Worm (Caenorhabditis elegans) whole organism, late embryonic: ENCODE data around the gene C17H12.10.

Source experiments
- C38D4.7 ChIP-seq: fragments of 200-800 bp; sonication (Bioruptor generic); optimal IDR thresholded peaks from 2 replicates; lab custom pipeline; 2018; ENCODE audit warnings: mild to moderate bottlenecking, missing genetic modification characterization, moderate library complexity, missing compliant biosample characterization
- F13H6.1 ChIP-seq: sonication (generic microtip); optimal IDR thresholded peaks from 2 replicates; lab custom pipeline; 2016; ENCODE audit warnings: missing genetic modification characterization, missing compliant biosample characterization
- T23F11.4 ChIP-seq: fragments of 200-800 bp; sonication (Bioruptor generic); optimal IDR thresholded peaks from 2 replicates; lab custom pipeline; 2018; ENCODE audit warnings: mild to moderate bottlenecking, missing genetic modification characterization, missing compliant biosample characterization
- Y22D7AL.16 ChIP-seq: sonication (generic microtip); optimal IDR thresholded peaks from 2 replicates; lab custom pipeline; 2016; ENCODE audit warnings: missing genetic modification characterization, missing compliant biosample characterization
- ama-1 ChIP-seq: fragments of 150-350 bp; optimal IDR thresholded peaks from 2 replicates; lab custom pipeline; 2014
- ceh-14 ChIP-seq: sonication (generic microtip); optimal IDR thresholded peaks from 2 replicates; lab custom pipeline; 2016; ENCODE audit warnings: missing genotype, missing genetic modification characterization, missing compliant biosample characterization
- ceh-18 ChIP-seq: sonication (generic microtip); optimal IDR thresholded peaks from 2 replicates; lab custom pipeline; 2016; ENCODE audit warnings: missing genetic modification characterization, missing compliant biosample characterization
- ceh-22 ChIP-seq: sonication (generic microtip); optimal IDR thresholded peaks from 2 replicates; lab custom pipeline; 2017; ENCODE audit warnings: missing biosample characterization, missing genetic modification characterization
- ceh-30 ChIP-seq: fragments of 150-350 bp; optimal IDR thresholded peaks from 2 replicates; lab custom pipeline; 2014; ENCODE audit warnings: missing biosample characterization, missing genetic modification characterization
- ceh-31 ChIP-seq: sonication (generic microtip); optimal IDR thresholded peaks from 2 replicates; lab custom pipeline; 2016; ENCODE audit warnings: missing genetic modification characterization, missing compliant biosample characterization
- ceh-34 ChIP-seq: sonication (generic microtip); optimal IDR thresholded peaks from 2 replicates; lab custom pipeline; 2016; ENCODE audit warnings: mild to moderate bottlenecking, missing genetic modification characterization, missing compliant biosample characterization
- ceh-45 ChIP-seq: fragments of 200-800 bp; sonication (Bioruptor generic); IDR thresholded peaks from 2 replicates; pipeline ENCODE4 v1.3.6; 2022; ENCODE audit warnings: missing genetic modification reagents, missing genetic modification characterization, missing compliant biosample characterization
- ceh-48 ChIP-seq: sonication (generic microtip); optimal IDR thresholded peaks from 2 replicates; lab custom pipeline; 2016; ENCODE audit warnings: missing genetic modification characterization, inconsistent platforms, missing compliant biosample characterization
- che-1 ChIP-seq: sonication (generic microtip); optimal IDR thresholded peaks from 2 replicates; lab custom pipeline; 2016; ENCODE audit warnings: mild to moderate bottlenecking, missing genetic modification characterization, missing compliant biosample characterization
- dmd-4 ChIP-seq: sonication (generic microtip); optimal IDR thresholded peaks from 2 replicates; lab custom pipeline; 2016; ENCODE audit warnings: borderline replicate concordance, missing genetic modification characterization, missing compliant biosample characterization
- elt-2 ChIP-seq: sonication (generic microtip); optimal IDR thresholded peaks from 2 replicates; lab custom pipeline; 2016; ENCODE audit warnings: missing genetic modification reagents, missing genetic modification characterization, missing compliant biosample characterization
- hlh-13 ChIP-seq: fragments of 200-800 bp; sonication (Bioruptor generic); optimal IDR thresholded peaks from 2 replicates; lab custom pipeline; 2018; ENCODE audit warnings: mild to moderate bottlenecking, missing genetic modification characterization, missing compliant biosample characterization
- hlh-30 ChIP-seq: sonication (generic microtip); optimal IDR thresholded peaks from 2 replicates; lab custom pipeline; 2017; ENCODE audit warnings: antibody characterized with exemption, missing genetic modification characterization, missing compliant biosample characterization; ENCODE audit not compliant: insufficient read depth
- lin-11 ChIP-seq: fragments of 200-800 bp; sonication (Bioruptor generic); optimal IDR thresholded peaks from 2 replicates; lab custom pipeline; 2018; ENCODE audit warnings: mild to moderate bottlenecking, missing genetic modification characterization, missing compliant biosample characterization
- nfya-1 ChIP-seq: sonication (generic microtip); optimal IDR thresholded peaks from 2 replicates; lab custom pipeline; 2017; ENCODE audit warnings: missing genetic modification characterization, mild to moderate bottlenecking, missing compliant biosample characterization, antibody characterized with exemption, moderate library complexity
- nhr-11 ChIP-seq: fragments of 150-350 bp; optimal IDR thresholded peaks from 2 replicates; lab custom pipeline; 2014; ENCODE audit warnings: missing biosample characterization, missing genetic modification characterization
- odd-2 ChIP-seq: sonication (generic microtip); optimal IDR thresholded peaks from 2 replicates; lab custom pipeline; 2017; ENCODE audit warnings: antibody characterized with exemption, mild to moderate bottlenecking, missing genetic modification characterization, missing compliant biosample characterization
- pag-3 ChIP-seq: sonication (generic microtip); optimal IDR thresholded peaks from 2 replicates; lab custom pipeline; 2016; ENCODE audit warnings: missing compliant biosample characterization, missing genetic modification characterization, borderline replicate concordance
- pax-1 ChIP-seq: fragments of 150-350 bp; optimal IDR thresholded peaks from 2 replicates; lab custom pipeline; 2014; ENCODE audit warnings: missing biosample characterization, missing genetic modification characterization
- pqm-1 ChIP-seq: sonication (generic microtip); optimal IDR thresholded peaks from 2 replicates; lab custom pipeline; 2016; ENCODE audit warnings: missing genetic modification characterization, missing compliant biosample characterization
- ref-2 ChIP-seq: sonication (generic microtip); optimal IDR thresholded peaks from 2 replicates; lab custom pipeline; 2016; ENCODE audit warnings: missing genetic modification characterization, missing compliant biosample characterization
- syd-9 ChIP-seq: sonication (generic microtip); optimal IDR thresholded peaks from 2 replicates; lab custom pipeline; 2016; ENCODE audit warnings: mild to moderate bottlenecking, missing genetic modification characterization, moderate library complexity, missing compliant biosample characterization
- tbx-2 ChIP-seq: sonication (generic microtip); optimal IDR thresholded peaks from 2 replicates; lab custom pipeline; 2016; ENCODE audit warnings: missing genetic modification characterization, missing compliant biosample characterization
- unc-42 ChIP-seq: sonication (generic microtip); optimal IDR thresholded peaks from 2 replicates; lab custom pipeline; 2016; ENCODE audit warnings: missing genotype, missing genetic modification characterization, missing compliant biosample characterization
- ztf-16 ChIP-seq: sonication (generic microtip); optimal IDR thresholded peaks from 2 replicates; lab custom pipeline; 2017; ENCODE audit warnings: missing genetic modification characterization, missing compliant biosample characterization

Gene C17H12.10

ce11 chrIV:6806475-6807063 is at the start of gene C17H12.10:
Gene C17H12.10, plus strand, starts transcription at chrIV:6806799.
- TF ChIP-seq unc-42 (tag; lab: Kevin White, UChicago) (peak; percentile 86), ceh-18 (tag; lab: Kevin White, UChicago) (peak; percentile 15), hlh-13 (GFP tag; lab: Kevin White, UChicago) (no peak), ref-2 (tag; lab: Kevin White, UChicago) (no peak), ceh-31 (tag; lab: Kevin White, UChicago) (peak; percentile 13)

ce11 chrIV:6757011-6757410 is 49.6 kb upstream of the C17H12.10 start, which contains the start of gene usp-4:
Gene usp-4, plus strand, starts transcription at chrIV:6757311.
- no peak for TF ChIP-seq che-1 (tag; lab: Kevin White, UChicago)

- no peak for TF ChIP-seq lin-11 (tag; lab: Kevin White, UChicago)
- TF ChIP-seq T23F11.4 = no peak
Measured at ce11 chrIV:6757614-6758013, 49.0 kb upstream of the C17H12.10 start.

ce11 chrIV:6762416-6762815 is 44.2 kb upstream of the C17H12.10 start, which contains the start of gene spd-3:
Gene spd-3, plus strand, starts transcription at chrIV:6762716.
- no peak for TF ChIP-seq C38D4.7 (GFP tag; lab: Kevin White, UChicago)
- no peak for TF ChIP-seq pqm-1 (tag; lab: Kevin White, UChicago)
- no peak for TF ChIP-seq ceh-14 (tag; lab: Kevin White, UChicago)
- TF ChIP-seq ref-2 (tag; lab: Kevin White, UChicago) = no peak

- no peak for TF ChIP-seq Y22D7AL.16 (tag; lab: Kevin White, UChicago)
- peak; percentile 61 for TF ChIP-seq nfya-1 (tag; lab: Kevin White, UChicago)
- no peak for TF ChIP-seq ceh-22 (tag; lab: Kevin White, UChicago)
- TF ChIP-seq unc-42 (tag; lab: Kevin White, UChicago) = peak; percentile 38
- TF ChIP-seq nhr-11 = no peak
- TF ChIP-seq hlh-30 (tag; lab: Kevin White, UChicago) = peak; percentile 62
- TF ChIP-seq ceh-30 (tag; lab: Kevin White, UChicago) = no peak
- TF ChIP-seq tbx-2 (tag; lab: Kevin White, UChicago) = peak; percentile 5
- TF ChIP-seq ceh-31 (tag; lab: Kevin White, UChicago) = peak; percentile 54
- peak; percentile 53 for TF ChIP-seq ceh-48
- peak; percentile 91 for TF ChIP-seq pax-1 (tag; lab: Kevin White, UChicago)
- TF ChIP-seq, all 69 proteins: peak for 7
Measured at ce11 chrIV:6767240-6767639, 39.4 kb upstream of the C17H12.10 start.

- TF ChIP-seq odd-2 (tag; lab: Kevin White, UChicago) (no peak), hlh-13 (GFP tag; lab: Kevin White, UChicago) (no peak), F13H6.1 (tag; lab: Kevin White, UChicago) (no peak), ceh-34 (tag; lab: Kevin White, UChicago) (no peak), ama-1 (lab: Kevin White, UChicago) (no peak), ceh-45 (GFP tag; lab: Robert Waterston, UW) (no peak), ztf-16 (tag; lab: Kevin White, UChicago) (no peak), tbx-2 (tag; lab: Kevin White, UChicago) (no peak), C38D4.7 (GFP tag; lab: Kevin White, UChicago) (no peak), elt-2 (no peak), pag-3 (tag; lab: Kevin White, UChicago) (no peak), syd-9 (tag; lab: Kevin White, UChicago) (no peak), dmd-4 (tag; lab: Kevin White, UChicago) (no peak), pqm-1 (tag; lab: Kevin White, UChicago) (no peak)
Measured at ce11 chrIV:6770407-6770883, 36.2 kb upstream of the C17H12.10 start, which contains the start of gene anat-1. Gene anat-1, plus strand, starts transcription at chrIV:6770833.
